Fruit fly (Drosophila melanogaster): ENCODE data around the gene Prosbeta7.

Gene Prosbeta7

dm6 chr3R:5371563-5371962 is 13.4 kb upstream of the Prosbeta7 start, which contains the start of gene Polr2F (continued):
- TF ChIP-seq Xbp1 (GFP tag; optimal IDR thresholded peaks at IDR 0.05) (peak; percentile 93), caup (GFP tag; optimal IDR thresholded peaks at IDR 0.05; ENCODE audit: severe bottlenecking) (peak; percentile 92), Hand (GFP tag; optimal IDR thresholded peaks at IDR 0.05) (peak; percentile 28), CrebB (tag; optimal IDR thresholded peaks at IDR 0.05) (peak; percentile 69), repo (GFP tag; optimal IDR thresholded peaks at IDR 0.05) (peak; percentile 87), CG10267 (tag; optimal IDR thresholded peaks at IDR 0.05) (peak; percentile 99), CG17802 (tag; optimal IDR thresholded peaks at IDR 0.05) (peak; percentile 59), bcd (GFP tag; optimal IDR thresholded peaks at IDR 0.05) (peak; percentile 80), stwl (tag; optimal IDR thresholded peaks at IDR 0.05) (peak; percentile 94), CG10959 (GFP tag; IDR thresholded peaks at IDR 0.05) (peak; percentile 38; the same call in 1 of the 2 replicates), CG7928 (GFP tag; optimal IDR thresholded peaks at IDR 0.05) (peak; percentile 92), Doc3 (GFP tag; IDR thresholded peaks at IDR 0.05; ENCODE audit: partially characterized antibody) (no peak), CG8478 (optimal IDR thresholded peaks at IDR 0.05) (no peak), B-H2 (GFP tag; optimal IDR thresholded peaks at IDR 0.05) (peak; percentile 93), CG8944 (GFP tag; optimal IDR thresholded peaks at IDR 0.05) (peak; percentile 92), CG16815 (GFP tag; optimal IDR thresholded peaks at IDR 0.05) (peak; percentile 73), ac (GFP tag; optimal IDR thresholded peaks at IDR 0.05) (no peak), HmgZ (tag; optimal IDR thresholded peaks at IDR 0.05) (peak; percentile 95), HHEX (GFP tag; optimal IDR thresholded peaks at IDR 0.05) (peak; percentile 76), YL-1 (GFP tag; optimal IDR thresholded peaks at IDR 0.05) (peak; percentile 93), Mad (GFP tag; optimal IDR thresholded peaks at IDR 0.05) (peak; percentile 94), CG2202 (tag; optimal IDR thresholded peaks at IDR 0.05) (peak; percentile 13), cg (GFP tag; optimal IDR thresholded peaks at IDR 0.05) (no peak), Drgx (GFP tag; IDR thresholded peaks at IDR 0.05) (peak; percentile 63), chinmo (GFP tag; IDR thresholded peaks at IDR 0.05; ENCODE audit: partially characterized antibody) (peak; percentile 89), CG8388 (GFP tag; optimal IDR thresholded peaks at IDR 0.05) (peak; percentile 34), hth (optimal IDR thresholded peaks at IDR 0.05) (no peak), CG6654 (GFP tag; optimal IDR thresholded peaks at IDR 0.05) (peak; percentile 100), CG8290 (GFP tag; optimal IDR thresholded peaks at IDR 0.05) (peak; percentile 89), CG8290 (tag; optimal IDR thresholded peaks at IDR 0.05) (peak in 1 of 2 experiments; percentile 95), gt (GFP tag; IDR thresholded peaks at IDR 0.05) (no peak), CG17829 (tag; optimal IDR thresholded peaks at IDR 0.05) (peak; percentile 79), Dbx (GFP tag; IDR thresholded peaks at IDR 0.05) (peak; percentile 94), CG13424 (tag; optimal IDR thresholded peaks at IDR 0.05) (peak; percentile 73), CG18476 (GFP tag; optimal IDR thresholded peaks at IDR 0.05) (peak; percentile 49), CG12299 (tag; optimal IDR thresholded peaks at IDR 0.05) (peak; percentile 44), CG11247 (GFP tag; IDR thresholded peaks at IDR 0.05) (peak; percentile 86), CG14667 (GFP tag; IDR thresholded peaks at IDR 0.05) (peak; percentile 74), p53 (GFP tag; optimal IDR thresholded peaks at IDR 0.05) (peak; percentile 80), dmrt11E (tag; optimal IDR thresholded peaks at IDR 0.05) (peak; percentile 65), Doc2 (GFP tag; IDR thresholded peaks at IDR 0.05) (no peak), oc (tag; optimal IDR thresholded peaks at IDR 0.05) (peak; percentile 46), luna (GFP tag; optimal IDR thresholded peaks at IDR 0.05) (peak; percentile 84), Atf3 (GFP tag; optimal IDR thresholded peaks at IDR 0.05) (peak; percentile 76), Usf (GFP tag; optimal IDR thresholded peaks at IDR 0.05) (peak; percentile 70), Dref (GFP tag; IDR thresholded peaks at IDR 0.05) (peak; percentile 93), kni (GFP tag; optimal IDR thresholded peaks at IDR 0.05) (peak; percentile 32), Meics (GFP tag; optimal IDR thresholded peaks at IDR 0.05) (peak; percentile 76), twi (tag; optimal IDR thresholded peaks at IDR 0.05) (peak; percentile 63), Bteb2 (GFP tag; optimal IDR thresholded peaks at IDR 0.05) (peak; percentile 82), Deaf1 (tag; optimal IDR thresholded peaks at IDR 0.05) (peak; percentile 15)
